Worm (Caenorhabditis elegans): ENCODE results near the gene K08E5.5.
A peak's percentile ranks its signal among the peaks of the same experiment; 100 is the strongest.

The K08E5.5 gene

DNA sequence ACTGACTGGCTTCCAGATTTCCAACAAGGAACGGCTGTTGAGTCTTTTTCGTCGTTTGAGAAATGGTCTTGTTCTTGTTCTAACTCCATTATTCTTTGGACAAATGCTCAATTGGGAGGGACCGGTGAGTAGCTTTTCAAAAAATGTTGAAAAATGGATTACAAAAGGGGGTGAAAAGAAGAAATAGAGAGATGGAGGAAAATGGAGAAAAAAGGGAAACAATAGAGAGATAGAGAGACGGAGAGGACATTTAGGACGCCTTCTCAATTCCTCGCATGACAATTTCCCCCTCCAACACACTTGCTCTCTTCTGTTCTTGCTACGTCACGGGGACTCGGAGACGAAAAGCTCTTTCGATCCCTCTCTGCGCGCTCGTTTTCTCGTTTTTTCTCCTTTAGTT, 7.3 kb downstream of the K08E5.5 start:
- no peak for TF ChIP-seq med-1 (GFP tag; optimal IDR thresholded peaks at IDR 0.05; ENCODE audit: insufficient read depth)
- no peak for TF ChIP-seq tab-1 (GFP tag; IDR thresholded peaks at IDR 0.05)
- TF ChIP-seq cog-1 (tag; optimal IDR thresholded peaks at IDR 0.05) = no peak
- no peak for TF ChIP-seq ztf-29 (GFP tag; IDR thresholded peaks at IDR 0.05)
- no peak for TF ChIP-seq flt-1 (GFP tag; IDR thresholded peaks at IDR 0.05)
- TF ChIP-seq T22C8.4 (GFP tag; IDR thresholded peaks at IDR 0.05) = no peak
- TF ChIP-seq ref-1 (GFP tag; conservative IDR thresholded peaks at IDR 0.05) = no peak
- no peak for TF ChIP-seq klf-2 (GFP tag; conservative IDR thresholded peaks at IDR 0.05)
- no peak for TF ChIP-seq ztf-23 (GFP tag; IDR thresholded peaks at IDR 0.05)

DNA sequence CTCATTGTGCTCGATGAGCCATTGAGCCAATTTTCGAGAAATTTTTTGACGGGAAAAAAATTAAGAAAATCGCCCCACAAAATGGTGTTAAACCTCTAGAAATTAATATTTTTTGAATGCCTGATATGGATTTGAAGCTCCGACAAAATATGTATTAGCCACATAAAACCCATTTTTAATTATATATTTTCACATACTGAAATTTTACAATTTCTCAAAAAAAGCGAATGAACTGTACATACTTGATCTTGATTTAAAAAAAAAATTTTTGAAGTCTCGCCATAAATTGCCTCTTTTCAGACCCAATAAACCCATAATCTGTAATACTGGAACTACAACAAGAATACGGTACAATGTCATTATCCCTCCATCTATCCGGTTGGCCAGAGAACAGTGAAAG, 7.8 kb downstream of the K08E5.5 start, which contains the start of gene nac-3:
Gene nac-3 (plus strand): TSS at position 301 of the 400 bp plus-strand sequence.
- TF ChIP-seq klf-2 (GFP tag; conservative IDR thresholded peaks at IDR 0.05) = no peak
- TF ChIP-seq ztf-23 (GFP tag; IDR thresholded peaks at IDR 0.05) = no peak
- no peak for TF ChIP-seq flt-1 (GFP tag; IDR thresholded peaks at IDR 0.05)
- no peak for TF ChIP-seq ref-1 (GFP tag; conservative IDR thresholded peaks at IDR 0.05)
- no peak for TF ChIP-seq med-1 (GFP tag; optimal IDR thresholded peaks at IDR 0.05; ENCODE audit: insufficient read depth)
- no peak for TF ChIP-seq T22C8.4 (GFP tag; IDR thresholded peaks at IDR 0.05)
- TF ChIP-seq tab-1 (GFP tag; IDR thresholded peaks at IDR 0.05) = no peak
- no peak for TF ChIP-seq cog-1 (tag; optimal IDR thresholded peaks at IDR 0.05)
- TF ChIP-seq ztf-29 (GFP tag; IDR thresholded peaks at IDR 0.05) = no peak

DNA sequence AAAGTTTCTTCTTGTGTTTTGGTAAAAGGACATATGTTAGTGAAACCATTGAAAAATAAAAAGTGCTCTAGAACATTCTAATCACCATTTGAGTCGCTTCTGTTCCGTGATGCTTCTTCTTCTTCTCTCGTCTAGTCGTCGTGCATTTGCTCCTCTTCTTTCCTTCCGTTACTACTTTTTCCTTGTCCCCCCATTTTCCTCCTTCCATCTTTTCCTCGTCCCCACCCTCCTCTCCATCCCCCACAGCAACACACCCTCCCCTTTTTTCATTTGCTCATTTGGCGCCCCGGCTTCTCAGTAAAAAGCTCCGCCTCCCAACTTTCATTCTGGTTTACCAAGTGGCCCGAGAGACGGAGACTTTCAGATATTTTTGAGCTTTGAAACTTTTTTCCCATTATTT, 8.6 kb downstream of the K08E5.5 start:
- TF ChIP-seq klf-2 (GFP tag; conservative IDR thresholded peaks at IDR 0.05) = no peak
- TF ChIP-seq ztf-23 (GFP tag; IDR thresholded peaks at IDR 0.05) = 0 out of 2 replicates have a peak, but pooled peaks have one; percentile 47

DNA sequence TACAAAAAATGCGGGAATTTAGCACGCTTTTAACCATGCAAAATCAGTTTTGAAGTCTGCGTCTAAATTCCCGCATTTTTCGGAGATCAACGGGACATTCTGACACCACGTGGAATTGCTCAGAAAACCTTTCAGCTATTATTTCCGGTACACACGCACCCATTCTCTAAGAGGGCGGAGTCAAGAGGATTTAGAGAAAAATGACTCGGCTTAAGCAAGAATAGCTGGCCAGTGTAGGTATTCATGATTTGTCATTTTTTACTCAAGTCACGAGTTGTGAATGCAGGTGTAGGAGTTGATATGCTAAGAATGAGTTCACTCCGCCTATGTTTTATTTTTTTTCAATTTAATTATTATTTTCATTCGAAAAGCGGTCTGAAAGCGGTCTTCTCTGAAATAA, 9.6 kb downstream of the K08E5.5 start:
- no peak for TF ChIP-seq cog-1 (tag; optimal IDR thresholded peaks at IDR 0.05)
- TF ChIP-seq med-1 (GFP tag; optimal IDR thresholded peaks at IDR 0.05; ENCODE audit: insufficient read depth) = no peak
- TF ChIP-seq ztf-29 (GFP tag; IDR thresholded peaks at IDR 0.05) = no peak
- no peak for TF ChIP-seq flt-1 (GFP tag; IDR thresholded peaks at IDR 0.05)
- no peak for TF ChIP-seq ref-1 (GFP tag; conservative IDR thresholded peaks at IDR 0.05)
- no peak for TF ChIP-seq klf-2 (GFP tag; conservative IDR thresholded peaks at IDR 0.05)
- TF ChIP-seq ztf-23 (GFP tag; IDR thresholded peaks at IDR 0.05) = no peak
- TF ChIP-seq tab-1 (GFP tag; IDR thresholded peaks at IDR 0.05) = no peak
- TF ChIP-seq T22C8.4 (GFP tag; IDR thresholded peaks at IDR 0.05) = no peak

DNA sequence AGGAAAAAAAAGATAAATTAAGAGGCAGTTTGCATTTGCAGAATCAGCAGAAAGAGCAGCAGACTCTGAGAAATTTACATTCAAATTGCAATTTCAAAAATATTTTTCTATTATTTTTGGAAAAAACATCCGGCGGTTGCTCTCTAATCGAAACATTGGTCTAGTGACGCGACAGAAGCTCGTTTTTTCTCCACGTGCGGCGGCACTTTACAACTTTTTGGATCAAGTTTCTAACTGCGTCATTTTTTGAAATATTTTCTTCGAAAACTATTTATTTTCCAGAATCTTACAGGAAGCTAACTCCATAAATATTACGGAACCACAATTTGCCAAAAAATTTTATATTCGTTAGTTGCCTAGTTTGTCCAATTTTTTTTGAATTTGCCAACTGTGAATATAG, 10.4 kb downstream of the K08E5.5 start:
- TF ChIP-seq med-1 (GFP tag; optimal IDR thresholded peaks at IDR 0.05; ENCODE audit: insufficient read depth) (no peak), cog-1 (tag; optimal IDR thresholded peaks at IDR 0.05) (no peak), ztf-23 (GFP tag; IDR thresholded peaks at IDR 0.05) (no peak), flt-1 (GFP tag; IDR thresholded peaks at IDR 0.05) (no peak), klf-2 (GFP tag; conservative IDR thresholded peaks at IDR 0.05) (no peak), ref-1 (GFP tag; conservative IDR thresholded peaks at IDR 0.05) (no peak), T22C8.4 (GFP tag; IDR thresholded peaks at IDR 0.05) (no peak), tab-1 (GFP tag; IDR thresholded peaks at IDR 0.05) (no peak), ztf-29 (GFP tag; IDR thresholded peaks at IDR 0.05) (no peak)

DNA sequence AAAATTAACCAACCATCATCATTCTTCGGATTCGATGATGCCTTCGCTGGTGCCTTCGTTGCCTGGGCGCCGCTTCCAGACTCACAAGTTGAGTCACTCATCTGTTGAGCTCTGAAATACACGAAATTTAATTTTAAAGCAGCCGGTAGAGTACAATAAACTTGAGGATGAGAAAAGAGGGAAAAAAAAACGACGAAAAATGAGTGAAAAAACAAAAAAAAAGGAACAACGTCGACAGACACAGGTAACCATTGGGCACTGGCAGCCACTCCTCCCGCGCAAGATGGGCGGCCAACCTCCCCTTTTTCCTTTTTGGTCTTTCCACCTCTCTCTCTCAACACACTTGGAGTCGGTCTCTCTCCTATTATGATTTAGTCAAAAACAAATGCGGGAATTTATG, 13.6 kb downstream of the K08E5.5 start, which contains the start of gene K08E5.1:
Gene K08E5.1 (minus strand): TSS at position 101 of the 400 bp plus-strand sequence.
- no peak for TF ChIP-seq klf-2 (GFP tag; conservative IDR thresholded peaks at IDR 0.05)

DNA sequence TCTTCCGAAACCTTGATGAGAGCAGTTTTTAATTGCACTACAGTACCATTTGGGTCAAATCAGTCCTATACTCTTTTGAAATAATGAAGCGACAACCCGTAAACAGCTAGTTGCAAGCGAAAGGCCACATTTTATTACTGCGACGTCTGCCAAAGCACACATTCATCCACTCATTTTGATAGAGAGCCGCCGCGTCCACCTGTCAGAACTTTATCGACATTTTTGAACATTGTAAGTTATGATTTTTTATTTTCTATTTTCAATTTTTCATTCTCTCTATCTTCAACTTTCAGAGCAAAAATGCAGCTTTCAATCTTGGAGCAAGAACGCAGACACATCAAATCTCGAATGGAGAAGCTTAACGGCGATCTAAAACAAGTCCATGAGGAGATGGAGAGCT, 19.6 kb downstream of the K08E5.5 start, which contains the start of gene K08E5.6:
Gene K08E5.6 (plus strand): TSS at position 301 of the 400 bp plus-strand sequence.
- TF ChIP-seq ref-1 (GFP tag; conservative IDR thresholded peaks at IDR 0.05) (no peak), T22C8.4 (GFP tag; IDR thresholded peaks at IDR 0.05) (no peak), cog-1 (tag; optimal IDR thresholded peaks at IDR 0.05) (no peak), ztf-29 (GFP tag; IDR thresholded peaks at IDR 0.05) (no peak), ztf-23 (GFP tag; IDR thresholded peaks at IDR 0.05) (no peak), med-1 (GFP tag; optimal IDR thresholded peaks at IDR 0.05; ENCODE audit: insufficient read depth) (no peak), klf-2 (GFP tag; conservative IDR thresholded peaks at IDR 0.05) (no peak), tab-1 (GFP tag; IDR thresholded peaks at IDR 0.05) (no peak), flt-1 (GFP tag; IDR thresholded peaks at IDR 0.05) (no peak)

DNA sequence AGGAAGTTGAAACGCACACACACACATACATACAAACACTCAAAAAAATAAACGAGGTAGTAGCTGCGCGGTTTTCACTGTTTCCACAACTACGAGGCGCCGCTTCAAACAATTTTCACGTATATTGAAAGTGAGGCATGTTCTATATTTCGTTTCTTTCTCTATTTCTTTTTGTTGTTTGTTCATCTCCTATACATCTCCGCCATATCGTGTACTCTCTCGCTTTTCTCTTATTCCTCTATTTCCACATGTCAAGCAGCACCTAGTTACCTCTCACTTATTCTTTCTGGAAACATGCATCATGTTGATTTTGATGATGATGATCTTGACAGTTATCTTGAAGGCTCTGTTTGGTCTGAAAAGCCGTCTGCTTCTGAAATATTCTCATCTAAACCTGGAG, 23.5 kb downstream of the K08E5.5 start, which contains the start of gene ZK1128.7:
Gene ZK1128.7 (plus strand): TSS at position 229 of the 400 bp plus-strand sequence.
- TF ChIP-seq ztf-23 (GFP tag; IDR thresholded peaks at IDR 0.05) (no peak), cog-1 (tag; optimal IDR thresholded peaks at IDR 0.05) (no peak), flt-1 (GFP tag; IDR thresholded peaks at IDR 0.05) (no peak), T22C8.4 (GFP tag; IDR thresholded peaks at IDR 0.05) (no peak), med-1 (GFP tag; optimal IDR thresholded peaks at IDR 0.05; ENCODE audit: insufficient read depth) (no peak), tab-1 (GFP tag; IDR thresholded peaks at IDR 0.05) (no peak), klf-2 (GFP tag; conservative IDR thresholded peaks at IDR 0.05) (no peak), ztf-29 (GFP tag; IDR thresholded peaks at IDR 0.05) (no peak)

DNA sequence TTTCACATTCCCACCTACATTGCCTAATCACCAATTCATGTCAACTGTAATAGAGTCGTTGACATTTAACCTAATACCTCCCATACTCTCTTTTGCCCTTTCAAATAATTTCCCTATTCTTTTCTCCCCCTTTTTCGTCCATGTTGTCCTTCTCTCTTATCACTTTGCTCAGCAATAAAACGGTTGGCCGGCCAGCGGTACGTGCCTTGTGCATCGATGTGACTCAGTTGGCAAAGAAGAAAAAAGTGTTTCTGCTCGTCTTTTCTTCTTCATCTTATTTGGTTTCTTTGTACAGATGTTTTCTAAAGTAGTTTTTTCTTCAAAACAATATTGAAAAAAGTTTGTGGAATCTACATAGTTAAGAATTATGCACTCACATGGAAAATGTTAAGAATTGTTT, 25.8 kb downstream of the K08E5.5 start:
- TF ChIP-seq med-1 (GFP tag; optimal IDR thresholded peaks at IDR 0.05; ENCODE audit: insufficient read depth) = no peak
- TF ChIP-seq flt-1 (GFP tag; IDR thresholded peaks at IDR 0.05) = no peak
- TF ChIP-seq tab-1 (GFP tag; IDR thresholded peaks at IDR 0.05) = no peak
- no peak for TF ChIP-seq ztf-29 (GFP tag; IDR thresholded peaks at IDR 0.05)
- TF ChIP-seq klf-2 (GFP tag; conservative IDR thresholded peaks at IDR 0.05) = no peak
- TF ChIP-seq ztf-23 (GFP tag; IDR thresholded peaks at IDR 0.05) = no peak
- no peak for TF ChIP-seq T22C8.4 (GFP tag; IDR thresholded peaks at IDR 0.05)
- no peak for TF ChIP-seq ref-1 (GFP tag; conservative IDR thresholded peaks at IDR 0.05)
- TF ChIP-seq cog-1 (tag; optimal IDR thresholded peaks at IDR 0.05) = no peak

Data from whole organism, midembryonic.